Worm (Caenorhabditis elegans) whole organism, L1 larva: ENCODE data around the gene acdh-12.
A peak's percentile ranks its signal among the peaks of the same experiment; 100 is the strongest.

Experiments
- C04F5.9 ChIP-seq: sonication (generic microtip); optimal IDR thresholded peaks from 2 replicates; lab custom pipeline; 2016; ENCODE audit warnings: missing genetic modification characterization, missing compliant biosample characterization
- F16B12.6 ChIP-seq: fragments of 150-350 bp; optimal IDR thresholded peaks from 2 replicates; lab custom pipeline; 2014; ENCODE audit warnings: missing biosample characterization, missing genetic modification characterization
- Y116A8C.19 ChIP-seq: sonication (generic microtip); optimal IDR thresholded peaks from 2 replicates; lab custom pipeline; 2016; ENCODE audit warnings: missing compliant biosample characterization, missing genetic modification characterization, borderline replicate concordance
- alr-1 ChIP-seq: fragments of 200-800 bp; sonication (Bioruptor generic); optimal IDR thresholded peaks from 2 replicates; lab custom pipeline; 2018; ENCODE audit warnings: borderline replicate concordance, mild to moderate bottlenecking, missing genetic modification characterization, missing compliant biosample characterization
- ama-1 ChIP-seq: fragments of 150-350 bp; optimal IDR thresholded peaks from 2 replicates; lab custom pipeline; 2014
- blmp-1 ChIP-seq: fragments of 150-350 bp; optimal IDR thresholded peaks from 2 replicates; lab custom pipeline; 2014; ENCODE audit warnings: missing biosample characterization, missing genetic modification characterization
- ceh-8 ChIP-seq: fragments of 200-800 bp; sonication (Bioruptor generic); optimal IDR thresholded peaks from 2 replicates; lab custom pipeline; 2018; ENCODE audit warnings: mild to moderate bottlenecking, missing genetic modification characterization, moderate library complexity, missing compliant biosample characterization
- ceh-82 ChIP-seq, 3 experiments: fragments of 150-350 bp in 1 of 3; sonication (generic microtip) in 2 of 3; optimal IDR thresholded peaks; 2 replicates each; lab custom pipeline; 2014 to 2017; ENCODE audit warnings: missing biosample characterization in 3 of 3, missing genetic modification characterization in 3 of 3
- ceh-90 ChIP-seq: sonication (generic microtip); optimal IDR thresholded peaks from 2 replicates; lab custom pipeline; 2016; ENCODE audit warnings: missing genetic modification characterization, missing compliant biosample characterization
- ces-1 ChIP-seq: fragments of 150-350 bp; optimal IDR thresholded peaks from 2 replicates; lab custom pipeline; 2014; ENCODE audit warnings: missing biosample characterization, missing genetic modification reagents, missing genetic modification characterization
- egl-13 ChIP-seq: sonication (generic microtip); optimal IDR thresholded peaks from 2 replicates; lab custom pipeline; 2016; ENCODE audit warnings: missing genotype, missing genetic modification reagents, missing genetic modification characterization, missing compliant biosample characterization
- egl-27 ChIP-seq, 2 experiments: fragments of 150-350 bp in 1 of 2; sonication (generic microtip); optimal IDR thresholded peaks; 3 replicates each; lab custom pipeline; 2017 to 2018; ENCODE audit warnings: missing biosample characterization in 2 of 2, missing genetic modification characterization in 2 of 2, missing genetic modification reagents in 2 of 2
- elt-3 ChIP-seq, 6 experiments: fragments of 150-350 bp in 1 of 6; sonication (generic microtip); optimal IDR thresholded peaks; 2 replicates each; lab custom pipeline; 2017 to 2018; ENCODE audit warnings: missing biosample characterization in 6 of 6, missing genetic modification characterization in 6 of 6, inconsistent platforms in 1 of 6
- fkh-10 ChIP-seq: sonication (generic microtip); optimal IDR thresholded peaks from 2 replicates; lab custom pipeline; 2017; ENCODE audit warnings: missing biosample characterization, missing genetic modification reagents, missing genetic modification characterization
- fkh-4 ChIP-seq: sonication (generic microtip); optimal IDR thresholded peaks from 2 replicates; lab custom pipeline; 2016; ENCODE audit warnings: missing compliant biosample characterization, missing genetic modification characterization, borderline replicate concordance
- fos-1 ChIP-seq: fragments of 150-350 bp; optimal IDR thresholded peaks from 2 replicates; lab custom pipeline; 2014; ENCODE audit warnings: missing biosample characterization, missing genetic modification characterization
- hlh-17 ChIP-seq: fragments of 200-800 bp; sonication (Bioruptor generic); optimal IDR thresholded peaks from 2 replicates; lab custom pipeline; 2018; ENCODE audit warnings: missing genetic modification characterization, mild to moderate bottlenecking, missing compliant biosample characterization, moderate library complexity, borderline replicate concordance
- hlh-4 ChIP-seq: sonication (generic microtip); optimal IDR thresholded peaks from 2 replicates; lab custom pipeline; 2016; ENCODE audit warnings: mild to moderate bottlenecking, missing genetic modification characterization, missing compliant biosample characterization
- hpl-2 ChIP-seq: fragments of 150-350 bp; optimal IDR thresholded peaks from 2 replicates; lab custom pipeline; 2014; ENCODE audit warnings: missing biosample characterization, missing genetic modification reagents, missing genetic modification characterization
- irx-1 ChIP-seq: sonication (generic microtip); optimal IDR thresholded peaks from 2 replicates; lab custom pipeline; 2016; ENCODE audit warnings: missing genetic modification characterization, missing compliant biosample characterization
- jun-1 ChIP-seq: fragments of 150-350 bp; optimal IDR thresholded peaks from 2 replicates; lab custom pipeline; 2014; ENCODE audit warnings: missing biosample characterization, missing genetic modification reagents, missing genetic modification characterization
- lin-35 ChIP-seq, 2 experiments: fragments of 150-350 bp; optimal IDR thresholded peaks; 2 replicates each; lab custom pipeline; 2014; ENCODE audit warnings: missing biosample characterization in 2 of 2, missing genetic modification characterization in 2 of 2, missing genetic modification reagents in 2 of 2
- lin-39 ChIP-seq: fragments of 150-350 bp; optimal IDR thresholded peaks from 2 replicates; lab custom pipeline; 2014; ENCODE audit warnings: missing biosample characterization, missing genetic modification reagents, missing genetic modification characterization
- lsy-2 ChIP-seq, 2 experiments: fragments of 150-350 bp; optimal IDR thresholded peaks; 2 replicates each; lab custom pipeline; 2014; ENCODE audit warnings: missing biosample characterization in 2 of 2, missing genetic modification characterization in 2 of 2
- mab-9 ChIP-seq: fragments of 200-800 bp; sonication (Bioruptor generic); IDR thresholded peaks from 2 replicates; pipeline ENCODE4 v1.3.6; 2022; ENCODE audit warnings: missing genetic modification reagents, missing genetic modification characterization, missing compliant biosample characterization
- mef-2 ChIP-seq: fragments of 150-350 bp; optimal IDR thresholded peaks from 2 replicates; lab custom pipeline; 2014; ENCODE audit warnings: missing biosample characterization, missing genetic modification characterization
- mep-1 ChIP-seq: fragments of 150-350 bp; optimal IDR thresholded peaks from 2 replicates; lab custom pipeline; 2014; ENCODE audit warnings: missing biosample characterization, missing genetic modification characterization
- nhr-12 ChIP-seq: sonication (generic microtip); optimal IDR thresholded peaks from 2 replicates; lab custom pipeline; 2017; ENCODE audit warnings: missing biosample characterization, missing genetic modification characterization
- nhr-20 ChIP-seq: sonication (generic microtip); optimal IDR thresholded peaks from 2 replicates; lab custom pipeline; 2016; ENCODE audit warnings: mild to moderate bottlenecking, missing genetic modification characterization, missing compliant biosample characterization
- nhr-237 ChIP-seq: fragments of 150-350 bp; optimal IDR thresholded peaks from 2 replicates; lab custom pipeline; 2014; ENCODE audit warnings: missing biosample characterization, missing genetic modification characterization
- nhr-47 ChIP-seq: sonication (generic microtip); optimal IDR thresholded peaks from 2 replicates; lab custom pipeline; 2016; ENCODE audit warnings: mild to moderate bottlenecking, missing genetic modification characterization, moderate library complexity, missing compliant biosample characterization
- nhr-71 ChIP-seq: sonication (generic microtip); optimal IDR thresholded peaks from 2 replicates; lab custom pipeline; 2016; ENCODE audit warnings: mild to moderate bottlenecking, missing genetic modification characterization, moderate library complexity, missing compliant biosample characterization
- nhr-76 ChIP-seq: sonication (generic microtip); optimal IDR thresholded peaks from 2 replicates; lab custom pipeline; 2017; ENCODE audit warnings: missing biosample characterization, missing genetic modification characterization
- nhr-77 ChIP-seq: fragments of 150-350 bp; optimal IDR thresholded peaks from 2 replicates; lab custom pipeline; 2014; ENCODE audit warnings: missing biosample characterization, missing genetic modification characterization
- rnt-1 ChIP-seq: sonication (generic microtip); optimal IDR thresholded peaks from 2 replicates; lab custom pipeline; 2016; ENCODE audit warnings: mild to moderate bottlenecking, missing genetic modification characterization, moderate library complexity, missing compliant biosample characterization
- skn-1 ChIP-seq: fragments of 150-350 bp; optimal IDR thresholded peaks from 2 replicates; lab custom pipeline; 2014; ENCODE audit warnings: missing biosample characterization, missing genetic modification characterization
- snu-23 ChIP-seq: sonication (generic microtip); optimal IDR thresholded peaks from 2 replicates; lab custom pipeline; 2016; ENCODE audit warnings: missing genetic modification characterization, missing compliant biosample characterization
- sox-4 ChIP-seq: sonication (generic microtip); optimal IDR thresholded peaks from 2 replicates; lab custom pipeline; 2016; ENCODE audit warnings: missing genetic modification characterization, missing compliant biosample characterization
- sptf-1 ChIP-seq: fragments of 150-350 bp; optimal IDR thresholded peaks from 2 replicates; lab custom pipeline; 2014; ENCODE audit warnings: missing biosample characterization, missing genetic modification characterization
- tbx-2 ChIP-seq: sonication (generic microtip); optimal IDR thresholded peaks from 2 replicates; lab custom pipeline; 2016; ENCODE audit warnings: missing genetic modification characterization, missing compliant biosample characterization
- tlp-1 ChIP-seq: fragments of 150-350 bp; optimal IDR thresholded peaks from 2 replicates; lab custom pipeline; 2014; ENCODE audit warnings: missing biosample characterization, missing genetic modification characterization
- unc-30 ChIP-seq: sonication (generic microtip); optimal IDR thresholded peaks from 2 replicates; lab custom pipeline; 2017; ENCODE audit warnings: missing biosample characterization, missing genetic modification characterization
- unc-62 ChIP-seq: fragments of 150-350 bp; optimal IDR thresholded peaks from 2 replicates; lab custom pipeline; 2014; ENCODE audit warnings: missing biosample characterization, missing genetic modification reagents, missing genetic modification characterization
- unc-86 ChIP-seq: sonication (generic microtip); optimal IDR thresholded peaks from 2 replicates; lab custom pipeline; 2016; ENCODE audit warnings: missing genetic modification characterization, missing compliant biosample characterization
- vab-15 ChIP-seq: sonication (generic microtip); optimal IDR thresholded peaks from 2 replicates; lab custom pipeline; 2017; ENCODE audit warnings: missing genotype, mild to moderate bottlenecking, missing genetic modification characterization, missing compliant biosample characterization
- xbp-1 ChIP-seq: sonication (generic microtip); optimal IDR thresholded peaks from 2 replicates; lab custom pipeline; 2016; ENCODE audit warnings: missing genetic modification characterization, missing compliant biosample characterization
- ztf-11 ChIP-seq, 2 experiments: sonication (generic microtip); optimal IDR thresholded peaks; 2 replicates each; lab custom pipeline; 2016 to 2017; ENCODE audit warnings: missing genetic modification characterization in 2 of 2, missing biosample characterization in 1 of 2, missing compliant biosample characterization in 1 of 2
- ztf-4 ChIP-seq: fragments of 150-350 bp; optimal IDR thresholded peaks from 2 replicates; lab custom pipeline; 2014; ENCODE audit warnings: missing biosample characterization, missing genetic modification characterization

acdh-12 gene

DNA sequence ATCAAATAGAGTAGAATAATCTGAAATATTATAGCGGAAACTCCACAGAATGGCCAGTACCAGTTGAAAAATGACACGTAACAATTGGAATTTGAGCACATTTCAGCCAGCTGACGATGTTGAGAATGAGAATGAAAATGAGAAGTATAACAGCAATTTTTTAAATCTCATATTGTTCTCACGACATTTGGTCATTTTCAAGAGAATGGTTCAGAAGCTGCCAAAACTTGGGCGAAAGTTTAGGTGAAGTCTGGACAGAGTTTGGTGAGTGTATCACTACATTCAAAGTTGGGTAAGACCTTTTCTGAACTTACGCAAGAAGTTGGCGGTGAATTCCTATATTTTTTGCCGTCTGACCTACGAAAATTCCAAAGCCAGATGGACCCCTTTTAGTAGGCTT is 9.5 kb upstream of the acdh-12 start, which contains the start of gene srd-58:
Gene srd-58 (minus strand): TSS at position 101 of the 400 bp plus-strand sequence.
- TF ChIP-seq snu-23 (GFP tag; lab: Kevin White, UChicago) (no peak), ces-1 (no peak), hlh-4 (no peak), ceh-90 (no peak), vab-15 (tag; lab: Kevin White, UChicago) (no peak), ztf-4 (tag; lab: Kevin White, UChicago) (no peak), Y116A8C.19 (tag; lab: Kevin White, UChicago) (no peak), hlh-17 (no peak), unc-86 (no peak), ztf-11 (tag; optimal IDR thresholded peaks at IDR 0.05; lab: Kevin White, UChicago) (no peak), mef-2 (tag; lab: Kevin White, UChicago) (no peak), ceh-82 (tag; optimal IDR thresholded peaks at IDR 0.05; lab: Kevin White, UChicago) (no peak), nhr-71 (tag; lab: Kevin White, UChicago) (no peak), fkh-4 (tag; lab: Kevin White, UChicago) (no peak), lsy-2 (tag; optimal IDR thresholded peaks at IDR 0.05; lab: Kevin White, UChicago) (no peak), nhr-237 (tag; lab: Kevin White, UChicago) (no peak), nhr-12 (tag; lab: Kevin White, UChicago) (no peak), rnt-1 (tag; lab: Kevin White, UChicago) (no peak)

DNA sequence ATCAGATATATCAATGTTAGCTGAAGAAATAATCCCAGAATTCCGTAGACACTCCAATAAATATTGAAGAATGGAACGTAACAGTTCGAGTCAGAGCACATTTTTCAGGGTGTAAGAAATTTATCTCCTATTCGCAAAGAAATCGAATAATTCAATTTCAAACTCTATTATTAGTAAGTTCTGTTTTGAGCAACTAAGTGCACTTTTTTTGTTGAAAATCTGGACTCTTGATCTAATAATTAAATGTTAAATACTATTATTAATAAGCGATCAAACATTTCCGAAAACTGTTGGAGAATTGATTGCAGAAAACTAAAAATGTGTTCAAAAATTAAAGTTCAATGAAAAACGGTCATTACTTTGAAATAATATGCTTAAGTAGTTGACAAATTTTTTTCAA is 7.7 kb upstream of the acdh-12 start, which contains the start of gene srd-56:
Gene srd-56 (minus strand): TSS at position 101 of the 400 bp plus-strand sequence.
- TF ChIP-seq ama-1 (lab: Kevin White, UChicago) (no peak), tlp-1 (no peak), unc-62 (GFP tag; lab: Kevin White, UChicago) (no peak), ztf-11 (tag; optimal IDR thresholded peaks at IDR 0.05; lab: Kevin White, UChicago) (no peak), unc-86 (no peak), hpl-2 (no peak), fkh-10 (GFP tag; lab: Kevin White, UChicago) (no peak), Y116A8C.19 (tag; lab: Kevin White, UChicago) (no peak), nhr-20 (tag; lab: Kevin White, UChicago) (no peak), snu-23 (GFP tag; lab: Kevin White, UChicago) (no peak), mab-9 (GFP tag; lab: Robert Waterston, UW) (no peak), skn-1 (tag; lab: Kevin White, UChicago) (no peak), C04F5.9 (tag; lab: Kevin White, UChicago) (no peak), elt-3 (tag; optimal IDR thresholded peaks at IDR 0.05; lab: Kevin White, UChicago) (no peak), lin-35 (GFP tag; optimal IDR thresholded peaks at IDR 0.05; lab: Kevin White, UChicago) (no peak), mep-1 (tag; lab: Kevin White, UChicago) (no peak), ceh-90 (no peak), sox-4 (tag; lab: Kevin White, UChicago) (no peak), ceh-8 (no peak)
- TF ChIP-seq, all 84 proteins: peak for 0

DNA sequence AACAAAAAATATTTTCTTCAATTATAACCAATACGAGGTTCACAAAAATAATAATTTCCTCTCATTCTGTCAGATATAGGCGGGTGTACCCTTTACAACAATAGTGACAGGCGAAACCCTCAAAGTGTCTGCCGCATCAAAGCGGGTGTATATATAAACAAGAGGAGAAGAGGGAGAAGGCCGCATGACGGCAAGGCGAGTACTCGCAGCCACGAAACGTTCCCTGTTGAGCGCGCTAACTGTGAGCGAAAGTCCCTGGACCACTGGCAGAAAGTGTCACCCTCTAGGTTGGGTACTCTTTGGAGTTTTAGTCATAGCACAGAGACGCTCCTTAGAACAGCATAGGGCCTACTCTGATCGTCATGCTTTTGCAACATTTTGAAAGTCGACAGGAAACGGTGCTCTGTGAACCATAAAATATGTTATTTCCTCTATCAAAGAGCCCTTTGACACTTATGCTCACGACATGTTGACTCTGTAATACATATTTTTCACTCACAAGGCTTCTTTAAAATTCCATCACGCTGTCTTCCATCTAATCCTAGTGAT is 4.7 kb upstream of the acdh-12 start, which contains the start of gene pcrg-1:
Gene pcrg-1 (plus strand): TSS at position 499 of the 549 bp plus-strand sequence.
- TF ChIP-seq xbp-1 (tag; lab: Kevin White, UChicago): peak; percentile 76
- TF ChIP-seq lin-39 (tag; lab: Kevin White, UChicago): peak; percentile 71
- TF ChIP-seq egl-27 (tag; optimal IDR thresholded peaks at IDR 0.05; lab: Kevin White, UChicago): no peak
- no peak for TF ChIP-seq sptf-1
- peak; percentile 74 for TF ChIP-seq mep-1 (tag; lab: Kevin White, UChicago)
- peak; percentile 83 for TF ChIP-seq tbx-2 (tag; lab: Kevin White, UChicago)
- TF ChIP-seq unc-30 (tag; lab: Kevin White, UChicago): no peak
- peak; percentile 80 for TF ChIP-seq irx-1 (tag; lab: Kevin White, UChicago)
- peak; percentile 23 for TF ChIP-seq egl-13 (tag; lab: Kevin White, UChicago)
- peak; percentile 7 for TF ChIP-seq blmp-1 (tag; lab: Kevin White, UChicago)
- TF ChIP-seq ceh-82 (tag; optimal IDR thresholded peaks at IDR 0.05; lab: Kevin White, UChicago): peak; percentile 40 to 76 (median 73)
- TF ChIP-seq nhr-237 (tag; lab: Kevin White, UChicago): no peak
- no peak for TF ChIP-seq hlh-4
- TF ChIP-seq F16B12.6 (tag; lab: Kevin White, UChicago): peak; percentile 8
- peak; percentile 90 for TF ChIP-seq nhr-47 (tag; lab: Kevin White, UChicago)
- TF ChIP-seq nhr-77 (tag; lab: Kevin White, UChicago): peak; percentile 41
- TF ChIP-seq fos-1 (tag; lab: Kevin White, UChicago): peak; percentile 57
- TF ChIP-seq ztf-11 (tag; optimal IDR thresholded peaks at IDR 0.05; lab: Kevin White, UChicago): peak in 1 of 2 experiments; percentile 76
- no peak for TF ChIP-seq skn-1 (tag; lab: Kevin White, UChicago)
- peak; percentile 53 to 72 for TF ChIP-seq lin-35 (GFP tag; optimal IDR thresholded peaks at IDR 0.05; lab: Kevin White, UChicago)
- TF ChIP-seq jun-1: peak; percentile 39
- no peak for TF ChIP-seq alr-1 (tag; lab: Kevin White, UChicago)
- TF ChIP-seq elt-3 (tag; optimal IDR thresholded peaks at IDR 0.05; lab: Kevin White, UChicago): peak in 2 of 6 experiments; percentile 36 to 83
- TF ChIP-seq lsy-2 (tag; optimal IDR thresholded peaks at IDR 0.05; lab: Kevin White, UChicago): peak; percentile 54 to 81
- no peak for TF ChIP-seq nhr-12 (tag; lab: Kevin White, UChicago)
- peak; percentile 51 for TF ChIP-seq nhr-76
